Worm (Caenorhabditis elegans) whole organism, young adult: Measurements from ENCODE around the gene ugt-58.

Experiments
- K12H6.12 ChIP-seq: fragments of 200-800 bp; sonication (Bioruptor generic); optimal IDR thresholded peaks from 2 replicates; lab custom pipeline; 2018; ENCODE audit warnings: mild to moderate bottlenecking, missing genetic modification characterization, missing compliant biosample characterization
- die-1 ChIP-seq: sonication (generic microtip); optimal IDR thresholded peaks from 2 replicates; lab custom pipeline; 2016; ENCODE audit warnings: missing genotype, mild to moderate bottlenecking, missing genetic modification characterization, missing compliant biosample characterization
- dox-1 ChIP-seq: fragments of 200-800 bp; sonication (Bioruptor generic); IDR thresholded peaks from 2 replicates; pipeline ENCODE4 v1.3.6; 2022; ENCODE audit warnings: missing genetic modification reagents, missing genetic modification characterization, missing compliant biosample characterization
- efl-1 ChIP-seq: fragments of 150-350 bp; optimal IDR thresholded peaks from 2 replicates; lab custom pipeline; 2014; ENCODE audit warnings: missing biosample characterization, missing genetic modification reagents, missing genetic modification characterization
- ets-4 ChIP-seq: fragments of 200-800 bp; sonication (Bioruptor generic); optimal IDR thresholded peaks from 2 replicates; lab custom pipeline; 2018; ENCODE audit warnings: mild to moderate bottlenecking, missing genetic modification characterization, missing compliant biosample characterization
- madf-8 ChIP-seq: fragments of 200-800 bp; sonication (Bioruptor generic); conservative IDR thresholded peaks from 2 replicates; pipeline ENCODE4 v1.3.6; 2022; ENCODE audit warnings: missing genetic modification reagents, missing genetic modification characterization, missing compliant biosample characterization
- nfyb-1 ChIP-seq: fragments of 200-800 bp; sonication (Bioruptor generic); IDR thresholded peaks from 2 replicates; pipeline ENCODE4 v1.3.6; 2022; ENCODE audit warnings: missing genetic modification reagents, missing genetic modification characterization, missing compliant biosample characterization
- somi-1 ChIP-seq: fragments of 200-800 bp; sonication (Bioruptor generic); optimal IDR thresholded peaks from 2 replicates; lab custom pipeline; 2018; ENCODE audit warnings: mild to moderate bottlenecking, missing genetic modification characterization, missing compliant biosample characterization

ce11 chrII:9620616-9621015 is 34.0 kb upstream of the ugt-58 start:
- TF ChIP-seq K12H6.12 (tag; lab: Kevin White, UChicago): no peak
- TF ChIP-seq nfyb-1 (GFP tag; lab: Robert Waterston, UW): no peak
- no peak for TF ChIP-seq ets-4 (GFP tag; lab: Kevin White, UChicago)
- no peak for TF ChIP-seq madf-8
- TF ChIP-seq efl-1 (GFP tag; lab: Kevin White, UChicago): no peak
- no peak for TF ChIP-seq die-1
- no peak for TF ChIP-seq somi-1
- no peak for TF ChIP-seq dox-1
